Fruit fly (Drosophila melanogaster): Measurements from ENCODE around the gene Tim9a.
A peak's percentile ranks its signal among the peaks of the same experiment; 100 is the strongest.

Tim9a gene

DNA sequence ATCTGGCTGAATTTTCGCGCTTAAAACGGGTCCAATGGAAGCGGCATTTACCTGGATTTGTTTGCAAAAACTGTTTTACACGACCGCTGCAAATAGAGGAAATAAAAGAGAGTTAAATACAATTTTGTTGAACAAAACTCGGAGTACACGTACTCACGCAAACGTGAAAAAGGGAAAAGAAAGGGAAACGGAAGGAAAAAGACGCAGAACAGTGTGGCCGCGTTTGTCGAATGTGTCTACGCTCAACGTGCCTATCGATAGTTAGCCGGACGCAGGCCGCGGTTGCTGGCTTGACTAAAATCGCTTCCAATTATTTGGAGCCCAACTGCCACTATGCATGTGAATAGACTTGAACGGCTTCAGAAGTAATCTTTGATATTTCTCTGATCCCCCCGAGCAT, 47.6 kb upstream of the Tim9a start, which contains the start of gene RpS15Aa (continued):
- peak; percentile 52 for TF ChIP-seq Smox (GFP tag; optimal IDR thresholded peaks at IDR 0.05)
- peak; percentile 51 to 75 for TF ChIP-seq ss (GFP tag; optimal IDR thresholded peaks at IDR 0.05)
- TF ChIP-seq lz (GFP tag; optimal IDR thresholded peaks at IDR 0.05) = peak; percentile 69
- peak; percentile 69 for TF ChIP-seq Eip78C (GFP tag)
- peak; percentile 64 for TF ChIP-seq vri (GFP tag; optimal IDR thresholded peaks at IDR 0.05)
- TF ChIP-seq esn (GFP tag; optimal IDR thresholded peaks at IDR 0.05) = peak; percentile 68
- TF ChIP-seq Ets96B (tag; optimal IDR thresholded peaks at IDR 0.05) = peak; percentile 22
- peak; percentile 71 for TF ChIP-seq CG31627 (GFP tag; optimal IDR thresholded peaks at IDR 0.05)
- TF ChIP-seq OdsH (GFP tag; optimal IDR thresholded peaks at IDR 0.05) = peak; percentile 43
- peak; percentile 61 for TF ChIP-seq topi (GFP tag; optimal IDR thresholded peaks at IDR 0.05)
- peak; percentile 7 for TF ChIP-seq fd59A (GFP tag; optimal IDR thresholded peaks at IDR 0.05)
- no peak for TF ChIP-seq Eip93F (GFP tag; optimal IDR thresholded peaks at IDR 0.05)
- TF ChIP-seq fd85E (GFP tag; optimal IDR thresholded peaks at IDR 0.05) = peak; percentile 61

DNA sequence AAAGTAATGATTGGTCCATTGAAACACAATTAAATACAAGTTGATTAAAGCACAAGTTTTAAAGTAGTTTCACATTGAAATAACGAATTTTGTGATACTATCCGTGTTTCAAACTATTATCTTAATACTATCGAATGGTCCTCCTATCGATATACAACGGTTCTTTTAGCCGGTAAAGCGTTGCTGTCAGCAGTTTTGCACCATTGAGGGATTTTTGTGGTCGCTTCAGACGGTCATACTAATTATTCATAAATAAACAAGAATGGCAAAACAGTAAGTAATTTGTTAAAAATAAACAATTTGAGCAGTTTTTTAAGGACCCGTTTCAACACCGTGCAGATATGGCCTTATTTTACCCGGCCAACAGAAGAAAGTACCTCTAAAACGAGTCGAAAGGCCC, 46.9 kb upstream of the Tim9a start, which contains the start of gene CG15747:
Gene CG15747, plus strand, starts transcription at position 206 of the 400 bp plus-strand sequence.
- peak; percentile 28 for TF ChIP-seq fkh (GFP tag; optimal IDR thresholded peaks at IDR 0.05)
- TF ChIP-seq CG6163 (GFP tag; IDR thresholded peaks at IDR 0.05) = no peak
- TF ChIP-seq Gug (GFP tag; IDR thresholded peaks at IDR 0.05) = no peak
- TF ChIP-seq fd59A (GFP tag; optimal IDR thresholded peaks at IDR 0.05) = no peak
- TF ChIP-seq Eip78C (GFP tag) = peak; percentile 11

DNA sequence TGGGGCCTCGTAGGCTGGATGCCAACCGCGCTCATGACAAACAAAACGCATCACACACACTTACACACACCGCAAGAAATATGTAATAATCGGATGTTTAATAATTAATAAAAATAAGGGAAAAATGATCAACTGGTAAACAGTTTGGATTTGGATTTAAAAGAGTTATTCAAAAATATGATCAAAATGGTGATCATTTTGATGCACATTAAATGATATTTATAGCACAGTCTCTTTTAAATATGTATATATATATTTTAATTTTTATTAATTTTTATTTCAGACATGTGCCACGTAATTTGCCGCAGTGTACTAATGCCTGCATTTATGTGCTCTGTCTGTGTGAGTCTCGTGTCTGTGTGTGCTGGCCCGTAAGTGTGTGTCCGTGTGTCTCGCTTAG, 39.7 kb upstream of the Tim9a start:
- TF ChIP-seq CG11294 (GFP tag; IDR thresholded peaks at IDR 0.05) = no peak
- no peak for TF ChIP-seq Sox102F (GFP tag; optimal IDR thresholded peaks at IDR 0.05)
- no peak for TF ChIP-seq CG8319 (GFP tag; optimal IDR thresholded peaks at IDR 0.05)
- TF ChIP-seq CG6808 (GFP tag; optimal IDR thresholded peaks at IDR 0.05) = peak; percentile 43
- no peak for TF ChIP-seq CG1621 (tag; optimal IDR thresholded peaks at IDR 0.05)
- peak; percentile 55 for TF ChIP-seq dsx (GFP tag; optimal IDR thresholded peaks at IDR 0.05; ENCODE audit: poor library complexity, severe bottlenecking)
- peak; percentile 36; the same call in 1 of the 2 replicates for TF ChIP-seq CG15336 (GFP tag; IDR thresholded peaks at IDR 0.05)
- peak; percentile 15 for TF ChIP-seq CG9139 (GFP tag; optimal IDR thresholded peaks at IDR 0.05)
- TF ChIP-seq OdsH (GFP tag; optimal IDR thresholded peaks at IDR 0.05) = peak; percentile 28
- peak; percentile 61 for TF ChIP-seq CG3032 (tag; optimal IDR thresholded peaks at IDR 0.05)
- TF ChIP-seq pdm3 (GFP tag; optimal IDR thresholded peaks at IDR 0.05) = no peak
- TF ChIP-seq acj6 (GFP tag; optimal IDR thresholded peaks at IDR 0.05) = peak; percentile 37
- TF ChIP-seq CG6854 (GFP tag; optimal IDR thresholded peaks at IDR 0.05) = no peak
- TF ChIP-seq Ets96B (tag; optimal IDR thresholded peaks at IDR 0.05) = peak; percentile 58
- peak; percentile 60 for TF ChIP-seq CG32006 (GFP tag; optimal IDR thresholded peaks at IDR 0.05)
- TF ChIP-seq CG10631 (GFP tag; optimal IDR thresholded peaks at IDR 0.05) = peak; percentile 28
- no peak for TF ChIP-seq Met (GFP tag; optimal IDR thresholded peaks at IDR 0.05)
- no peak for TF ChIP-seq topi (GFP tag; optimal IDR thresholded peaks at IDR 0.05)
- no peak for TF ChIP-seq CG31627 (GFP tag; optimal IDR thresholded peaks at IDR 0.05)
- TF ChIP-seq fd59A (GFP tag; optimal IDR thresholded peaks at IDR 0.05) = no peak
- TF ChIP-seq Sox14 (GFP tag; optimal IDR thresholded peaks at IDR 0.05) = no peak
- TF ChIP-seq Hr38 (GFP tag; optimal IDR thresholded peaks at IDR 0.05) = no peak
- no peak for TF ChIP-seq lz (GFP tag; optimal IDR thresholded peaks at IDR 0.05)
- peak; percentile 47; the same call in 1 of the 3 replicates for TF ChIP-seq CG8119 (GFP tag; IDR thresholded peaks at IDR 0.05)
- TF ChIP-seq Eip78C (GFP tag) = peak; percentile 61
- peak; percentile 41 for TF ChIP-seq CG6276 (GFP tag; optimal IDR thresholded peaks at IDR 0.05)
- TF ChIP-seq CG16779 (tag; optimal IDR thresholded peaks at IDR 0.05) = peak; percentile 11
- TF ChIP-seq CG11902 (GFP tag; optimal IDR thresholded peaks at IDR 0.05) = no peak
- TF ChIP-seq cyc (GFP tag; optimal IDR thresholded peaks at IDR 0.05) = no peak
- TF ChIP-seq ss (GFP tag; optimal IDR thresholded peaks at IDR 0.05) = peak; percentile 45 to 65
- TF ChIP-seq CG10669 (GFP tag; optimal IDR thresholded peaks at IDR 0.05) = peak; percentile 20
- no peak for TF ChIP-seq fkh (GFP tag; optimal IDR thresholded peaks at IDR 0.05)
- TF ChIP-seq net (GFP tag; optimal IDR thresholded peaks at IDR 0.05) = no peak
- no peak for TF ChIP-seq svp (GFP tag)
- no peak for TF ChIP-seq CG6163 (GFP tag; IDR thresholded peaks at IDR 0.05)
- TF ChIP-seq dac (GFP tag; optimal IDR thresholded peaks at IDR 0.05) = no peak
- no peak for TF ChIP-seq Eip93F (GFP tag; optimal IDR thresholded peaks at IDR 0.05)
- no peak for TF ChIP-seq Lpt (GFP tag; optimal IDR thresholded peaks at IDR 0.05)
- no peak for TF ChIP-seq Hr39 (GFP tag; optimal IDR thresholded peaks at IDR 0.05)
- TF ChIP-seq CG6792 (GFP tag; optimal IDR thresholded peaks at IDR 0.05) = no peak
- TF ChIP-seq Gug (GFP tag; IDR thresholded peaks at IDR 0.05) = no peak
- TF ChIP-seq Eip75B (GFP tag; optimal IDR thresholded peaks at IDR 0.05) = no peak
